Worm (Caenorhabditis elegans): ENCODE results near the gene Y82E9BL.6.

DNA sequence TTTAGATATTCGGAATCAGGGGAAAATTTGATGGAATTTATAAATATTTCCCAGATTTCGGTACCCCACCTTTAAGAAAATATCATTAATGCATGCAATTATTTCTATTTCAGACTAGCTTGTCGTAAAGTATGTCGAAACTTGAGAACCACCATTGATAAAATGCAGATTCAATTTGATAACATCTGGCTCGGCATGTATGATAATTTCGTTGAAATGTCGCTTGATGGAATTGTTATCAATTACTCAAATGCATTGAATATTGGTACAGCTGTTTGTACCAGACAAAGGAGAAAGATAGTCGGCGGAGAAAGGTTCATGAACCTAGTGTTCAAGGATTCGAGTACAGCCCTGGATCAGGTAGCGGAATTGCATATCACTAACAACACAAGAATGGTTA, 13.7 kb downstream of the Y82E9BL.6 start, which contains the start of gene Y82E9BL.19:
- TF ChIP-seq lin-39 (tag; optimal IDR thresholded peaks at IDR 0.05) (no peak), elt-1 (tag; optimal IDR thresholded peaks at IDR 0.05) (no peak), elt-3 (tag; optimal IDR thresholded peaks at IDR 0.05) (no peak), aly-2 (tag; optimal IDR thresholded peaks at IDR 0.05) (no peak), gmeb-1 (tag; optimal IDR thresholded peaks at IDR 0.05) (no peak), ama-1 (optimal IDR thresholded peaks at IDR 0.05) (no peak), skn-1 (tag; optimal IDR thresholded peaks at IDR 0.05) (no peak), unc-39 (tag; optimal IDR thresholded peaks at IDR 0.05) (no peak), snpc-4 (tag; optimal IDR thresholded peaks at IDR 0.05) (no peak), crh-2 (tag; optimal IDR thresholded peaks at IDR 0.05) (no peak), mbf-1 (tag; optimal IDR thresholded peaks at IDR 0.05) (no peak), ztf-4 (tag; optimal IDR thresholded peaks at IDR 0.05) (no peak), egl-27 (tag; optimal IDR thresholded peaks at IDR 0.05) (no peak)
